Fruit fly (Drosophila melanogaster) whole organism, prepupa: ENCODE data around the gene pns.

Experiments used
- CG3032 ChIP-seq: fragments of 200-800 bp; optimal IDR thresholded peaks from 2 replicates; lab custom pipeline; 2019; ENCODE audit warnings: missing biosample characterization, mild to moderate bottlenecking, missing genetic modification characterization, moderate library complexity
- Hr39 ChIP-seq: fragments of 200-800 bp; sonication (Bioruptor generic); optimal IDR thresholded peaks from 2 replicates; lab custom pipeline; 2016; ENCODE audit warnings: missing biosample characterization, missing genetic modification characterization
- Sox14 ChIP-seq: fragments of 200-800 bp; sonication (Bioruptor generic); optimal IDR thresholded peaks from 3 replicates; lab custom pipeline; 2016; ENCODE audit warnings: missing biosample characterization, missing genetic modification characterization
- dsx ChIP-seq: fragments of 200-800 bp; optimal IDR thresholded peaks from 3 replicates; lab custom pipeline; 2019; ENCODE audit warnings: missing biosample characterization, mild to moderate bottlenecking, missing genetic modification characterization, moderate library complexity; ENCODE audit not compliant: poor library complexity, severe bottlenecking
- fd59A ChIP-seq: fragments of 200-800 bp; sonication (Bioruptor generic); optimal IDR thresholded peaks from 2 replicates; lab custom pipeline; 2017; ENCODE audit warnings: missing biosample characterization, mild to moderate bottlenecking, missing genetic modification characterization, missing genetic modification reagents
- ss ChIP-seq, 2 experiments: fragments of 200-800 bp; sonication (Bioruptor generic); optimal IDR thresholded peaks; 2 replicates in 1 of 2; 3 replicates in 1 of 2; lab custom pipeline; 2017 to 2018; ENCODE audit warnings: mild to moderate bottlenecking in 2 of 2, missing biosample characterization in 2 of 2, missing genetic modification characterization in 2 of 2, moderate library complexity in 1 of 2

- TF ChIP-seq Hr39 (GFP tag; lab: Kevin White, UChicago) (no peak), ss (GFP tag; optimal IDR thresholded peaks at IDR 0.05; lab: Kevin White, UChicago) (no peak), dsx (GFP tag; lab: Kevin White, UChicago) (no peak), Sox14 (no peak), fd59A (GFP tag; lab: Kevin White, UChicago) (no peak), CG3032 (tag; lab: Kevin White, UChicago) (no peak)
Observed at dm6 chr3L:1537353-1537752, 416 bp downstream of the pns start.
